Worm (Caenorhabditis elegans): ENCODE results near the gene nrps-1.

Gene nrps-1

DNA sequence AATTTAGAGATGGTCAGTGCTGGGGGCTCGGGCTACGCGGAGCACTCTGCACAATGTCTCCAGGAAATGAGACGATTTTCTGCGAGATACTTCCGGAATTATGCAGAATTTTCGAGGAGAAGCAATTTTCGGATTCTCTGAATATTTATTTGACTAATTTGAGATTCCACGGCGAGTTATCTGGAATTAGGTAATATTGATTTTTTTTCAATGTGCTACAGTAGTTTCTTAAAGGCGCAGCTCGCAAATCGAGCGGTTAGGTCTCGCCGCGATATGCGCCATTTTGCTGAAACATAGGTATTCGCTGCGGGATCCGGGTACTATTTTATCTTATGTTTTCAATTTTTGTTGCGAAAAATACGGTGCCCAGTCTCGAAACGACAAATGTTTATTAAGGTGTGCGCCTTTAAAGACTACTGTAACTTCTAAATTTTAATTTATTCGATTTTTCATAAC, at the start of gene nrps-1:
Gene nrps-1, plus strand, starts transcription at position 51 of the 456 bp plus-strand sequence.
- TF ChIP-seq php-3 (GFP tag; IDR thresholded peaks at IDR 0.05) (0 out of 2 replicates have a peak, but pooled peaks have one; percentile 12), ztf-11 (tag; optimal IDR thresholded peaks at IDR 0.05) (no peak)

ce11 chrIII:11487245-11487644, 47.2 kb upstream of the nrps-1 start, which contains the start of gene popl-5:
TSS of gene popl-5 (minus strand) at chrIII:11487345.
- TF ChIP-seq zip-11 (GFP tag; IDR thresholded peaks at IDR 0.05) (no peak), F49E8.2 (tag; optimal IDR thresholded peaks at IDR 0.05; ENCODE audit: borderline replicate concordance) (no peak), D1046.2 (GFP tag; IDR thresholded peaks at IDR 0.05) (no peak)

- no peak for TF ChIP-seq mdl-1 (tag; optimal IDR thresholded peaks at IDR 0.05)
- no peak for TF ChIP-seq mxl-2 (GFP tag; conservative IDR thresholded peaks at IDR 0.05)
- peak; percentile 94 for TF ChIP-seq aha-1 (tag)
- no peak for TF ChIP-seq arid-1 (GFP tag; conservative IDR thresholded peaks at IDR 0.05)
- TF ChIP-seq snpc-1.2 (GFP tag; IDR thresholded peaks at IDR 0.05), result no peak
- TF ChIP-seq nhr-10 (tag; optimal IDR thresholded peaks at IDR 0.05), result no peak
Measured at ce11 chrIII:11488662-11489349, 45.7 kb upstream of the nrps-1 start.

DNA sequence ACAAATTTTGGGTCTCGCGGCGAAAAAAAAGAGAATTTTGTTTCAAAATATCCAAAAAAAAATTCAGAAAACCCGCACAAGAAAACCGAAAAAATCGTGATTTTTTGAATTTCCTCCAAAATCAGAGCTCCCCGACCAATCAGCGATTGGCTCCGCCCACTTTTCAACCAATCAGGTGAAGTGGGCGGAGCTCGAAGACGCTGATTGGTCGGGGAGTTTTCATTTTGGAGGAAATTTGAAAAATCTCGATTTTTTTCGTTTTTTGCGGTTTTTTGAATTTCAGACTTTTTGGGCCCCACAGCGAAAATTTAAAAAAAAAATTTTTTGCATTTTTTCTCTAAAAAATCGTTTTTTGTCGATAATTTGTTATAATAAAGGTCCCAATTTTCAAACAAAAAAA, 44.9 kb upstream of the nrps-1 start:
- TF ChIP-seq nhr-48 (tag; optimal IDR thresholded peaks at IDR 0.05), result no peak
- TF ChIP-seq lin-39 (tag; optimal IDR thresholded peaks at IDR 0.05), result no peak
- no peak for TF ChIP-seq hif-1 (tag; optimal IDR thresholded peaks at IDR 0.05)
- no peak for TF ChIP-seq ceh-62 (tag; optimal IDR thresholded peaks at IDR 0.05)
- no peak for TF ChIP-seq Y105C5A.15 (GFP tag; IDR thresholded peaks at IDR 0.05)
- TF ChIP-seq F26F4.8 (GFP tag; conservative IDR thresholded peaks at IDR 0.05), result no peak
- no peak for TF ChIP-seq mxl-3 (GFP tag; optimal IDR thresholded peaks at IDR 0.05)
- TF ChIP-seq nhr-111 (GFP tag; optimal IDR thresholded peaks at IDR 0.05), result no peak
- no peak for TF ChIP-seq daf-12 (tag; optimal IDR thresholded peaks at IDR 0.05)
- TF ChIP-seq daf-8 (GFP tag; IDR thresholded peaks at IDR 0.05), result no peak
- TF ChIP-seq dmd-9 (GFP tag; IDR thresholded peaks at IDR 0.05), result no peak
- TF ChIP-seq F49E8.2 (tag; optimal IDR thresholded peaks at IDR 0.05; ENCODE audit: borderline replicate concordance), result no peak
- TF ChIP-seq unc-39 (tag; optimal IDR thresholded peaks at IDR 0.05), result no peak
- TF ChIP-seq ceh-20 (GFP tag; IDR thresholded peaks at IDR 0.05), result no peak
- no peak for TF ChIP-seq mdt-29 (GFP tag; IDR thresholded peaks at IDR 0.05)

DNA sequence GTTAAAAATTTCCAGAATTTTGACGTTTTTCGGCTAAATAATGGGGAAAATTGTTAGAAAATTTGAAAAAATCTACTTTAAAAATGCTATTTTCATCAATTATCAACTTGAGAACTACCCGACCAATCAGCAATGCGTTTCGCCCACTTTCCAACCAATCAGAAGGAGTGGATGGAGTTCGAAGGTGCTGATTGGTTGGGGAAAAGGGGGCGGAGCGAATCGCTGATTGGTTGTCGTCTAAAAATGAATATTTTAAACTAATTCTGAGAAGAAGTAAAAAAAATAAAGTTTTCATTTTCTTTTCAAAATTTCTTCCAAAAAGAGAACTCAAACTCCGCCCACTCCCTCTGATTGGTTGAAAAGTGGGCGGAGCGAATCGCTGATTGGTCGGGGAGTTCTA, 44.3 kb upstream of the nrps-1 start:
- peak in 1 of 2 experiments; percentile 40 for TF ChIP-seq unc-62 (GFP tag; optimal IDR thresholded peaks at IDR 0.05 in 1 of 2)
- TF ChIP-seq unc-62 (tag; optimal IDR thresholded peaks at IDR 0.05), result no peak
- no peak for TF ChIP-seq D1046.2 (GFP tag; IDR thresholded peaks at IDR 0.05)

- TF ChIP-seq aha-1 (tag) (peak; percentile 90), set-16 (GFP tag; IDR thresholded peaks at IDR 0.05) (no peak), snpc-4 (tag; optimal IDR thresholded peaks at IDR 0.05) (no peak)
Measured at ce11 chrIII:11492489-11492888, 42.0 kb upstream of the nrps-1 start.

- TF ChIP-seq unc-62 (GFP tag; optimal IDR thresholded peaks at IDR 0.05 in 1 of 2) (no peak), unc-62 (tag; optimal IDR thresholded peaks at IDR 0.05) (no peak), T20F7.1 (GFP tag; optimal IDR thresholded peaks at IDR 0.05) (no peak), dpl-1 (GFP tag; optimal IDR thresholded peaks at IDR 0.05) (peak; percentile 10), dve-1 (tag; optimal IDR thresholded peaks at IDR 0.05; ENCODE audit: insufficient read depth) (peak; percentile 83), nhr-28 (tag; optimal IDR thresholded peaks at IDR 0.05) (peak; percentile 78), lin-1 (GFP tag; IDR thresholded peaks at IDR 0.05) (peak; percentile 57; the same call in 1 of the 2 replicates), egl-43 (GFP tag; IDR thresholded peaks at IDR 0.05) (no peak), sdz-12 (GFP tag; optimal IDR thresholded peaks at IDR 0.05) (no peak), zfp-2 (tag; optimal IDR thresholded peaks at IDR 0.05) (no peak), spr-3 (GFP tag; optimal IDR thresholded peaks at IDR 0.05) (no peak), mxl-2 (GFP tag; conservative IDR thresholded peaks at IDR 0.05) (no peak), nhr-77 (tag; optimal IDR thresholded peaks at IDR 0.05) (peak; percentile 5), ceh-28 (tag; optimal IDR thresholded peaks at IDR 0.05) (no peak), F49E8.2 (tag; optimal IDR thresholded peaks at IDR 0.05; ENCODE audit: borderline replicate concordance) (no peak), mdl-1 (tag; optimal IDR thresholded peaks at IDR 0.05) (peak in 1 of 2 experiments; percentile 29)
Measured at ce11 chrIII:11496496-11496895, 38.0 kb upstream of the nrps-1 start, which contains the start of gene Y66D12A.24. TSS of gene Y66D12A.24 (plus strand) at chrIII:11496865.
